Fruit fly (Drosophila melanogaster) whole organism, prepupa: ENCODE results near the gene CG13384.

Experiments
- Blimp-1 ChIP-seq: fragments of 200-800 bp; sonication (Bioruptor generic); optimal IDR thresholded peaks from 3 replicates; lab custom pipeline; 2017; ENCODE audit warnings: missing biosample characterization, missing genetic modification characterization, mild to moderate bottlenecking, moderate library complexity, missing genetic modification reagents
- CG10631 ChIP-seq: fragments of 200-800 bp; sonication (Bioruptor generic); optimal IDR thresholded peaks from 2 replicates; lab custom pipeline; 2016; ENCODE audit warnings: missing biosample characterization, missing genetic modification characterization
- CG10669 ChIP-seq: fragments of 200-800 bp; sonication (Bioruptor generic); optimal IDR thresholded peaks from 3 replicates; lab custom pipeline; 2018; ENCODE audit warnings: missing biosample characterization, mild to moderate bottlenecking, missing genetic modification characterization, moderate library complexity
- CG11294 ChIP-seq: fragments of 200-800 bp; sonication (Bioruptor generic); IDR thresholded peaks from 2 replicates; pipeline ENCODE4 v1.3.6; 2022; ENCODE audit warnings: missing biosample characterization, missing genetic modification characterization
- CG11762 ChIP-seq: fragments of 200-800 bp; sonication (Bioruptor generic); optimal IDR thresholded peaks from 3 replicates; lab custom pipeline; 2016; ENCODE audit warnings: missing biosample characterization, missing genetic modification characterization; ENCODE audit not compliant: insufficient read depth
- CG11902 ChIP-seq: fragments of 200-800 bp; sonication (Bioruptor generic); optimal IDR thresholded peaks from 3 replicates; lab custom pipeline; 2016; ENCODE audit warnings: missing biosample characterization, missing genetic modification characterization
- CG16779 ChIP-seq: fragments of 200-800 bp; sonication (Bioruptor generic); optimal IDR thresholded peaks from 3 replicates; lab custom pipeline; 2017; ENCODE audit warnings: missing biosample characterization, mild to moderate bottlenecking, missing genetic modification characterization
- CG3032 ChIP-seq: fragments of 200-800 bp; optimal IDR thresholded peaks from 2 replicates; lab custom pipeline; 2019; ENCODE audit warnings: missing biosample characterization, mild to moderate bottlenecking, missing genetic modification characterization, moderate library complexity
- CG31627 ChIP-seq: fragments of 200-800 bp; sonication (Bioruptor generic); optimal IDR thresholded peaks from 3 replicates; lab custom pipeline; 2016; ENCODE audit warnings: missing biosample characterization, missing genetic modification characterization
- CG32006 ChIP-seq: fragments of 200-800 bp; sonication (Bioruptor generic); optimal IDR thresholded peaks from 3 replicates; lab custom pipeline; 2017; ENCODE audit warnings: missing biosample characterization, mild to moderate bottlenecking, missing genetic modification characterization
- CG3919 ChIP-seq: fragments of 200-800 bp; sonication (Bioruptor generic); optimal IDR thresholded peaks from 3 replicates; lab custom pipeline; 2016; ENCODE audit warnings: missing biosample characterization, missing genetic modification characterization
- CG4318 ChIP-seq: fragments of 200-800 bp; sonication (Bioruptor generic); optimal IDR thresholded peaks from 3 replicates; lab custom pipeline; 2017; ENCODE audit warnings: missing biosample characterization, mild to moderate bottlenecking, missing genetic modification characterization
- CG6163 ChIP-seq: fragments of 200-800 bp; sonication (Bioruptor generic); IDR thresholded peaks from 3 replicates; pipeline ENCODE4 v1.3.6; 2022; ENCODE audit warnings: missing biosample characterization, missing genetic modification characterization
- CG6276 ChIP-seq: fragments of 200-800 bp; sonication (Bioruptor generic); optimal IDR thresholded peaks from 2 replicates; lab custom pipeline; 2017; ENCODE audit warnings: missing biosample characterization, mild to moderate bottlenecking, missing genetic modification characterization
- CG6792 ChIP-seq: fragments of 200-800 bp; sonication (Bioruptor generic); optimal IDR thresholded peaks from 3 replicates; lab custom pipeline; 2016; ENCODE audit warnings: missing biosample characterization, missing genetic modification characterization
- CG6808 ChIP-seq: fragments of 200-800 bp; sonication (Bioruptor generic); optimal IDR thresholded peaks from 3 replicates; lab custom pipeline; 2017; ENCODE audit warnings: missing biosample characterization, missing genetic modification characterization, mild to moderate bottlenecking, moderate library complexity, missing genetic modification reagents
- CG7368 ChIP-seq: fragments of 200-800 bp; sonication (Bioruptor generic); optimal IDR thresholded peaks from 3 replicates; lab custom pipeline; 2016; ENCODE audit warnings: missing biosample characterization, missing genetic modification characterization
- CG8119 ChIP-seq: fragments of 200-800 bp; sonication (Bioruptor generic); IDR thresholded peaks from 3 replicates; pipeline ENCODE4 v1.3.6; 2022; ENCODE audit warnings: missing biosample characterization, missing genetic modification characterization
- CG8319 ChIP-seq: fragments of 200-800 bp; sonication (Bioruptor generic); optimal IDR thresholded peaks from 3 replicates; lab custom pipeline; 2016; ENCODE audit warnings: missing biosample characterization, missing genetic modification characterization
- CG9139 ChIP-seq: fragments of 200-800 bp; sonication (Bioruptor generic); optimal IDR thresholded peaks from 3 replicates; lab custom pipeline; 2017; ENCODE audit warnings: missing biosample characterization, mild to moderate bottlenecking, missing genetic modification characterization
- Eip75B ChIP-seq: fragments of 200-800 bp; sonication (Bioruptor generic); optimal IDR thresholded peaks from 3 replicates; lab custom pipeline; 2016; ENCODE audit warnings: missing biosample characterization, missing genetic modification characterization
- Eip78C ChIP-seq: fragments of 200-800 bp; sonication (Bioruptor generic); peaks from one replicate; lab custom pipeline; 2016; ENCODE audit warnings: missing biosample characterization, missing genetic modification characterization
- Ets96B ChIP-seq: fragments of 200-800 bp; optimal IDR thresholded peaks from 2 replicates; lab custom pipeline; 2019; ENCODE audit warnings: missing biosample characterization, mild to moderate bottlenecking, missing genetic modification characterization, moderate library complexity
- Gug ChIP-seq: fragments of 200-800 bp; sonication (Bioruptor generic); IDR thresholded peaks from 2 replicates; pipeline ENCODE4 v1.3.6; 2022; ENCODE audit warnings: missing biosample characterization, missing genetic modification characterization
- Hr38 ChIP-seq: sonication (Bioruptor generic); optimal IDR thresholded peaks from 2 replicates; lab custom pipeline; 2016; ENCODE audit warnings: missing biosample characterization, missing genetic modification characterization
- Hr39 ChIP-seq: fragments of 200-800 bp; sonication (Bioruptor generic); optimal IDR thresholded peaks from 2 replicates; lab custom pipeline; 2016; ENCODE audit warnings: missing biosample characterization, missing genetic modification characterization
- Hr4 ChIP-seq: fragments of 200-800 bp; sonication (Bioruptor generic); optimal IDR thresholded peaks from 3 replicates; lab custom pipeline; 2016; ENCODE audit warnings: missing biosample characterization, missing genetic modification characterization
- Lpt ChIP-seq: fragments of 200-800 bp; sonication (Bioruptor generic); optimal IDR thresholded peaks from 3 replicates; lab custom pipeline; 2016; ENCODE audit warnings: missing biosample characterization, missing genetic modification characterization
- OdsH ChIP-seq: fragments of 200-800 bp; sonication (Bioruptor generic); optimal IDR thresholded peaks from 3 replicates; lab custom pipeline; 2016; ENCODE audit warnings: missing biosample characterization, missing genetic modification characterization
- Smox ChIP-seq: fragments of 200-800 bp; sonication (Bioruptor generic); optimal IDR thresholded peaks from 3 replicates; lab custom pipeline; 2016; ENCODE audit warnings: missing biosample characterization, missing genetic modification characterization
- Sox102F ChIP-seq: fragments of 200-800 bp; sonication (Bioruptor generic); optimal IDR thresholded peaks from 2 replicates; lab custom pipeline; 2016; ENCODE audit warnings: missing biosample characterization, mild to moderate bottlenecking, missing genetic modification characterization
- Sox15 ChIP-seq: fragments of 200-800 bp; sonication (Bioruptor generic); optimal IDR thresholded peaks from 3 replicates; lab custom pipeline; 2016; ENCODE audit warnings: missing biosample characterization, missing genetic modification characterization
- acj6 ChIP-seq: fragments of 200-800 bp; sonication (Bioruptor generic); optimal IDR thresholded peaks from 3 replicates; lab custom pipeline; 2016; ENCODE audit warnings: missing biosample characterization, missing genetic modification characterization
- cyc ChIP-seq: fragments of 200-800 bp; sonication (Bioruptor generic); optimal IDR thresholded peaks from 3 replicates; lab custom pipeline; 2016; ENCODE audit warnings: missing biosample characterization, missing genetic modification characterization
- dac ChIP-seq: fragments of 200-800 bp; sonication (Bioruptor generic); optimal IDR thresholded peaks from 2 replicates; lab custom pipeline; 2017; ENCODE audit warnings: missing biosample characterization, mild to moderate bottlenecking, missing genetic modification characterization
- dsx ChIP-seq: fragments of 200-800 bp; optimal IDR thresholded peaks from 3 replicates; lab custom pipeline; 2019; ENCODE audit warnings: missing biosample characterization, mild to moderate bottlenecking, missing genetic modification characterization, moderate library complexity; ENCODE audit not compliant: poor library complexity, severe bottlenecking
- eg ChIP-seq: fragments of 200-800 bp; sonication (Bioruptor generic); IDR thresholded peaks from 3 replicates; pipeline ENCODE4 v1.3.6; 2022; ENCODE audit warnings: missing biosample characterization, missing genetic modification characterization
- esn ChIP-seq: fragments of 200-800 bp; sonication (Bioruptor generic); optimal IDR thresholded peaks from 2 replicates; lab custom pipeline; 2016; ENCODE audit warnings: missing biosample characterization, mild to moderate bottlenecking, missing genetic modification characterization, moderate library complexity
- fd59A ChIP-seq: fragments of 200-800 bp; sonication (Bioruptor generic); optimal IDR thresholded peaks from 2 replicates; lab custom pipeline; 2017; ENCODE audit warnings: missing biosample characterization, mild to moderate bottlenecking, missing genetic modification characterization, missing genetic modification reagents
- lz ChIP-seq: fragments of 200-800 bp; sonication (Bioruptor generic); optimal IDR thresholded peaks from 3 replicates; lab custom pipeline; 2016; ENCODE audit warnings: missing biosample characterization, missing genetic modification characterization
- net ChIP-seq: fragments of 200-800 bp; sonication (Bioruptor generic); optimal IDR thresholded peaks from 3 replicates; lab custom pipeline; 2016; ENCODE audit warnings: missing biosample characterization, missing genetic modification characterization
- pdm3 ChIP-seq: fragments of 200-800 bp; sonication (Bioruptor generic); optimal IDR thresholded peaks from 3 replicates; lab custom pipeline; 2016; ENCODE audit warnings: missing biosample characterization, missing genetic modification characterization
- salr ChIP-seq, 2 experiments: fragments of 200-800 bp; sonication (Bioruptor generic); optimal IDR thresholded peaks; 3 replicates each; lab custom pipeline; 2016 to 2018; ENCODE audit warnings: missing biosample characterization in 2 of 2, missing genetic modification characterization in 2 of 2, mild to moderate bottlenecking in 1 of 2
- ss ChIP-seq, 2 experiments: fragments of 200-800 bp; sonication (Bioruptor generic); optimal IDR thresholded peaks; 2 replicates in 1 of 2; 3 replicates in 1 of 2; lab custom pipeline; 2017 to 2018; ENCODE audit warnings: mild to moderate bottlenecking in 2 of 2, missing biosample characterization in 2 of 2, missing genetic modification characterization in 2 of 2, moderate library complexity in 1 of 2
- svp ChIP-seq: fragments of 200-800 bp; sonication (Bioruptor generic); peaks from one replicate; lab custom pipeline; 2016; ENCODE audit warnings: missing biosample characterization, missing genetic modification characterization
- topi ChIP-seq: fragments of 200-800 bp; sonication (Bioruptor generic); optimal IDR thresholded peaks from 3 replicates; lab custom pipeline; 2016; ENCODE audit warnings: missing biosample characterization, missing genetic modification characterization

The CG13384 gene

dm6 chr2L:8361204-8361952, 22.9 kb upstream of the CG13384 start (continued):
- peak; percentile 62 for TF ChIP-seq Eip75B
- peak; percentile 20 for TF ChIP-seq CG11902 (GFP tag; lab: Kevin White, UChicago)
- peak in 1 of 2 experiments; percentile 52 for TF ChIP-seq salr (GFP tag; optimal IDR thresholded peaks at IDR 0.05; lab: Kevin White, UChicago)
- no peak for TF ChIP-seq CG16779 (tag; lab: Kevin White, UChicago)
- TF ChIP-seq CG6808, result peak; percentile 54
- peak; percentile 85 for TF ChIP-seq svp (GFP tag; lab: Kevin White, UChicago)
- peak; percentile 28 for TF ChIP-seq dsx (GFP tag; lab: Kevin White, UChicago)
- TF ChIP-seq Gug (GFP tag; lab: Robert Waterston, UW), result 0 out of 2 replicates have a peak, but pooled peaks have one; percentile 25
- TF ChIP-seq Blimp-1 (GFP tag; lab: Kevin White, UChicago), result peak; percentile 41

dm6 chr2L:8362273-8362954, 21.8 kb upstream of the CG13384 start, which contains the start of gene CG7627:
Gene CG7627, minus strand, starts transcription at chr2L:8362469.
- TF ChIP-seq fd59A (peak; percentile 46), Hr4 (GFP tag; lab: Kevin White, UChicago) (peak; percentile 58), CG3032 (tag; lab: Kevin White, UChicago) (peak; percentile 51), OdsH (GFP tag; lab: Kevin White, UChicago) (peak; percentile 65), Lpt (GFP tag; lab: Kevin White, UChicago) (peak; percentile 16), lz (GFP tag; lab: Kevin White, UChicago) (peak; percentile 80), topi (peak; percentile 71), cyc (GFP tag; lab: Kevin White, UChicago) (peak; percentile 75), CG10669 (peak; percentile 58), Gug (GFP tag; lab: Robert Waterston, UW) (peak; percentile 55), Hr39 (GFP tag; lab: Kevin White, UChicago) (peak; percentile 73), CG16779 (tag; lab: Kevin White, UChicago) (peak; percentile 7), pdm3 (GFP tag; lab: Kevin White, UChicago) (peak; percentile 74), Hr38 (GFP tag; lab: Kevin White, UChicago) (no peak), acj6 (GFP tag; lab: Kevin White, UChicago) (peak; percentile 51), CG3919 (GFP tag; lab: Kevin White, UChicago) (peak; percentile 46), ss (GFP tag; optimal IDR thresholded peaks at IDR 0.05; lab: Kevin White, UChicago) (peak; percentile 16 to 41), salr (GFP tag; optimal IDR thresholded peaks at IDR 0.05; lab: Kevin White, UChicago) (peak; percentile 12 to 57), eg (GFP tag; lab: Robert Waterston, UW) (peak; percentile 78), CG6276 (GFP tag; lab: Kevin White, UChicago) (peak; percentile 65), Sox102F (peak; percentile 78), CG6163 (GFP tag; lab: Robert Waterston, UW) (peak; percentile 81), CG10631 (GFP tag; lab: Kevin White, UChicago) (peak; percentile 35), CG11762 (GFP tag; lab: Kevin White, UChicago) (peak; percentile 5), Smox (peak; percentile 68), Ets96B (no peak), Eip78C (GFP tag; lab: Kevin White, UChicago) (peak; percentile 94), CG32006 (GFP tag; lab: Kevin White, UChicago) (peak; percentile 76), dac (GFP tag; lab: Kevin White, UChicago) (no peak), CG11294 (GFP tag; lab: Robert Waterston, UW) (peak; percentile 68; the same call in 1 of the 2 replicates), CG6808 (peak; percentile 64), CG11902 (GFP tag; lab: Kevin White, UChicago) (peak; percentile 61), Sox15 (GFP tag; lab: Kevin White, UChicago) (peak; percentile 52), CG4318 (GFP tag; lab: Kevin White, UChicago) (no peak), CG8319 (GFP tag; lab: Kevin White, UChicago) (peak; percentile 59), CG9139 (GFP tag; lab: Kevin White, UChicago) (peak; percentile 30), esn (GFP tag; lab: Kevin White, UChicago) (peak; percentile 84), net (GFP tag; lab: Kevin White, UChicago) (peak; percentile 73), CG8119 (peak; percentile 77), CG6792 (peak; percentile 60), CG31627 (GFP tag; lab: Kevin White, UChicago) (peak; percentile 66), Blimp-1 (GFP tag; lab: Kevin White, UChicago) (peak; percentile 46), CG7368 (GFP tag; lab: Kevin White, UChicago) (peak; percentile 53)
